Worm (Caenorhabditis elegans) whole organism, late embryonic: ENCODE results near the gene dgk-1.

Experiments
- ceh-14 ChIP-seq: sonication (generic microtip); optimal IDR thresholded peaks from 2 replicates; lab custom pipeline; 2016; ENCODE audit warnings: missing genotype, missing genetic modification characterization, missing compliant biosample characterization
- ceh-24 ChIP-seq: sonication (generic microtip); optimal IDR thresholded peaks from 2 replicates; lab custom pipeline; 2016; ENCODE audit warnings: mild to moderate bottlenecking, missing genetic modification characterization, missing compliant biosample characterization
- ceh-48 ChIP-seq: sonication (generic microtip); optimal IDR thresholded peaks from 2 replicates; lab custom pipeline; 2016; ENCODE audit warnings: missing genetic modification characterization, inconsistent platforms, missing compliant biosample characterization
- elt-2 ChIP-seq: sonication (generic microtip); optimal IDR thresholded peaks from 2 replicates; lab custom pipeline; 2016; ENCODE audit warnings: missing genetic modification reagents, missing genetic modification characterization, missing compliant biosample characterization
- elt-4 ChIP-seq: sonication (generic microtip); optimal IDR thresholded peaks from 2 replicates; lab custom pipeline; 2016; ENCODE audit warnings: missing genetic modification characterization, missing compliant biosample characterization
- fkh-10 ChIP-seq: fragments of 150-350 bp; optimal IDR thresholded peaks from 2 replicates; lab custom pipeline; 2014; ENCODE audit warnings: missing biosample characterization, missing genetic modification reagents, missing genetic modification characterization
- nfya-1 ChIP-seq: sonication (generic microtip); optimal IDR thresholded peaks from 2 replicates; lab custom pipeline; 2017; ENCODE audit warnings: missing genetic modification characterization, mild to moderate bottlenecking, missing compliant biosample characterization, antibody characterized with exemption, moderate library complexity
- pag-3 ChIP-seq: sonication (generic microtip); optimal IDR thresholded peaks from 2 replicates; lab custom pipeline; 2016; ENCODE audit warnings: missing compliant biosample characterization, missing genetic modification characterization, borderline replicate concordance
- pqm-1 ChIP-seq: sonication (generic microtip); optimal IDR thresholded peaks from 2 replicates; lab custom pipeline; 2016; ENCODE audit warnings: missing genetic modification characterization, missing compliant biosample characterization
- sox-4 ChIP-seq: sonication (generic microtip); optimal IDR thresholded peaks from 2 replicates; lab custom pipeline; 2017; ENCODE audit warnings: mild to moderate bottlenecking, missing genetic modification characterization, inconsistent platforms, missing compliant biosample characterization
- unc-86 ChIP-seq: sonication (generic microtip); optimal IDR thresholded peaks from 2 replicates; lab custom pipeline; 2016; ENCODE audit warnings: missing genetic modification characterization, missing compliant biosample characterization

DNA sequence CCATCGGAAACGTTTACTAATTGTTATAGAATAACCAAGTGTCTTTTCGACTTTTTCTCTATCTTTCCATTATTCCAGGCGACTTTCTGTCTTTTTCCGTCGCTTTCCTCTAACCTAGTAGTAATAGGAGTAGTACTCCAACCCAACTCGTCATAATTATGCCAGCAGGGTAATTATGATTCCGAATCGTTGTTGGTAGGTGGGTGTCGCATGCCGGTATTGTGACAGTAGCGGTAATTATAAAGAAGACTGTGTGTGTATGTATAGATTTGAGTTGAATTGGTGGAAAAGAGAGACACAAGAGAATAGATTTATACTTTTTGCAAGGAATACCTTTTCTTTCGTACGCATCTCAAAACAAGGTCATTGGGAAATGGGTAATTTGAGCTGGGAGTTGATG is 13.8 kb upstream of the dgk-1 start:
- no peak for TF ChIP-seq ceh-48 (tag; lab: Kevin White, UChicago)
- no peak for TF ChIP-seq elt-2 (tag; lab: Kevin White, UChicago)
- TF ChIP-seq unc-86 (tag; lab: Kevin White, UChicago) = no peak
- TF ChIP-seq pqm-1 (tag; lab: Kevin White, UChicago) = no peak
- no peak for TF ChIP-seq pag-3 (tag; lab: Kevin White, UChicago)
- TF ChIP-seq ceh-24 (tag; lab: Kevin White, UChicago) = no peak
- TF ChIP-seq ceh-14 (tag; lab: Kevin White, UChicago) = no peak
- no peak for TF ChIP-seq fkh-10 (GFP tag; lab: Kevin White, UChicago)
- TF ChIP-seq nfya-1 (tag; lab: Kevin White, UChicago) = no peak
- TF ChIP-seq sox-4 (tag; lab: Kevin White, UChicago) = no peak
- TF ChIP-seq elt-4 (tag; lab: Kevin White, UChicago) = no peak
